Fruit fly (Drosophila melanogaster) whole organism, embryonic: Measurements from ENCODE around the gene CHOp24.

Experiments used
- C15 ChIP-seq: fragments of 200-800 bp; sonication (Bioruptor generic); IDR thresholded peaks from 3 replicates; pipeline ENCODE4 v1.3.6; 2022; ENCODE audit warnings: missing biosample characterization, missing genetic modification characterization
- CG12391 ChIP-seq: fragments of 200-800 bp; sonication (Bioruptor generic); optimal IDR thresholded peaks from 3 replicates; lab custom pipeline; 2018; ENCODE audit warnings: missing biosample characterization, mild to moderate bottlenecking, missing genetic modification characterization, moderate library complexity
- CG12942 ChIP-seq: fragments of 200-800 bp; sonication (Bioruptor generic); optimal IDR thresholded peaks from 3 replicates; lab custom pipeline; 2016; ENCODE audit warnings: missing biosample characterization, missing genetic modification characterization
- CG13894 ChIP-seq: fragments of 200-800 bp; sonication (Bioruptor generic); optimal IDR thresholded peaks from 3 replicates; lab custom pipeline; 2018; ENCODE audit warnings: missing biosample characterization, mild to moderate bottlenecking, missing genetic modification characterization, moderate library complexity
- CG14441 ChIP-seq: fragments of 200-800 bp; sonication (Bioruptor generic); IDR thresholded peaks from 2 replicates; pipeline ENCODE4 v1.3.6; 2022; ENCODE audit warnings: missing biosample characterization, missing genetic modification characterization
- CG14667 ChIP-seq: fragments of 200-800 bp; sonication (Bioruptor generic); IDR thresholded peaks from 2 replicates; pipeline ENCODE4 v1.3.6; 2022; ENCODE audit warnings: missing biosample characterization, missing genetic modification characterization
- CG1529 ChIP-seq: fragments of 200-800 bp; sonication (Bioruptor generic); optimal IDR thresholded peaks from 3 replicates; lab custom pipeline; 2018; ENCODE audit warnings: missing biosample characterization, missing genetic modification characterization
- CG15479 ChIP-seq: fragments of 200-800 bp; sonication (Bioruptor generic); optimal IDR thresholded peaks from 3 replicates; lab custom pipeline; 2019; ENCODE audit warnings: missing biosample characterization, mild to moderate bottlenecking, missing genetic modification characterization, moderate library complexity
- CG15696 ChIP-seq: fragments of 200-800 bp; sonication (Bioruptor generic); optimal IDR thresholded peaks from 2 replicates; lab custom pipeline; 2019; ENCODE audit warnings: missing biosample characterization, mild to moderate bottlenecking, missing genetic modification characterization, moderate library complexity
- CG16815 ChIP-seq: fragments of 200-800 bp; sonication (Bioruptor generic); optimal IDR thresholded peaks from 3 replicates; lab custom pipeline; 2017; ENCODE audit warnings: missing biosample characterization, mild to moderate bottlenecking, missing genetic modification characterization
- CG17186 ChIP-seq: fragments of 200-800 bp; sonication (Bioruptor generic); optimal IDR thresholded peaks from 3 replicates; lab custom pipeline; 2017; ENCODE audit warnings: missing biosample characterization, missing genetic modification reagents, missing genetic modification characterization
- CG1832 ChIP-seq: fragments of 200-800 bp; sonication (Bioruptor generic); optimal IDR thresholded peaks from 2 replicates; lab custom pipeline; 2017; ENCODE audit warnings: missing biosample characterization, mild to moderate bottlenecking, missing genetic modification characterization, inconsistent platforms
- CG18599 ChIP-seq: fragments of 200-800 bp; sonication (Bioruptor generic); optimal IDR thresholded peaks from 3 replicates; lab custom pipeline; 2017; ENCODE audit warnings: missing biosample characterization, missing genetic modification characterization, mild to moderate bottlenecking, moderate library complexity, missing genetic modification reagents
- CG2116 ChIP-seq: fragments of 200-800 bp; sonication (Bioruptor generic); optimal IDR thresholded peaks from 3 replicates; lab custom pipeline; 2018; ENCODE audit warnings: missing biosample characterization, mild to moderate bottlenecking, missing genetic modification characterization
- CG2129 ChIP-seq: fragments of 200-800 bp; sonication (Bioruptor generic); IDR thresholded peaks from 2 replicates; pipeline ENCODE4 v1.3.6; 2022; ENCODE audit warnings: missing biosample characterization, missing genetic modification characterization; ENCODE audit not compliant: partially characterized antibody
- CG31441 ChIP-seq: fragments of 200-800 bp; sonication (Bioruptor generic); IDR thresholded peaks from 2 replicates; pipeline ENCODE4 v1.3.6; 2022; ENCODE audit warnings: missing biosample characterization, missing genetic modification characterization
- CG34422 ChIP-seq: fragments of 200-800 bp; sonication (Bioruptor generic); IDR thresholded peaks from 3 replicates; pipeline ENCODE4 v1.3.6; 2022; ENCODE audit warnings: missing biosample characterization, missing genetic modification characterization
- CG3995 ChIP-seq: fragments of 200-800 bp; sonication (Bioruptor generic); optimal IDR thresholded peaks from 3 replicates; lab custom pipeline; 2016; ENCODE audit warnings: missing biosample characterization, missing genetic modification characterization
- CG4707 ChIP-seq: fragments of 200-800 bp; sonication (Bioruptor generic); optimal IDR thresholded peaks from 2 replicates; lab custom pipeline; 2018; ENCODE audit warnings: missing biosample characterization, mild to moderate bottlenecking, missing genetic modification characterization, moderate library complexity
- CG6254 ChIP-seq: fragments of 200-800 bp; sonication (Bioruptor generic); optimal IDR thresholded peaks from 3 replicates; lab custom pipeline; 2017; ENCODE audit warnings: mild to moderate bottlenecking, missing biosample characterization, missing genetic modification reagents, missing genetic modification characterization
- CG6689 ChIP-seq: fragments of 200-800 bp; sonication (Bioruptor generic); IDR thresholded peaks from 2 replicates; pipeline ENCODE4 v1.3.6; 2022; ENCODE audit warnings: missing biosample characterization, missing genetic modification characterization
- CG7556 ChIP-seq: fragments of 200-800 bp; sonication (Bioruptor generic); optimal IDR thresholded peaks from 2 replicates; lab custom pipeline; 2017; ENCODE audit warnings: missing biosample characterization, mild to moderate bottlenecking, missing genetic modification characterization
- CG7786 ChIP-seq: fragments of 200-800 bp; sonication (Bioruptor generic); optimal IDR thresholded peaks from 2 replicates; lab custom pipeline; 2016; ENCODE audit warnings: missing biosample characterization, missing genetic modification characterization
- Gsc ChIP-seq: fragments of 200-800 bp; sonication (Bioruptor generic); IDR thresholded peaks from 2 replicates; pipeline ENCODE4 v1.3.6; 2022; ENCODE audit warnings: missing biosample characterization, missing genetic modification characterization
- HmgD ChIP-seq: fragments of 200-800 bp; sonication (Bioruptor generic); optimal IDR thresholded peaks from 3 replicates; lab custom pipeline; 2016; ENCODE audit warnings: missing biosample characterization, missing genetic modification characterization
- Hr51 ChIP-seq, 2 experiments: fragments of 200-800 bp; sonication (Bioruptor generic); optimal IDR thresholded peaks; 2 replicates in 1 of 2; 3 replicates in 1 of 2; lab custom pipeline; 2016 to 2018; ENCODE audit warnings: missing biosample characterization in 2 of 2, missing genetic modification characterization in 2 of 2, mild to moderate bottlenecking in 1 of 2, moderate library complexity in 1 of 2
- MESR4 ChIP-seq: fragments of 200-800 bp; sonication (Bioruptor generic); optimal IDR thresholded peaks from 2 replicates; lab custom pipeline; 2018; ENCODE audit warnings: missing biosample characterization, mild to moderate bottlenecking, missing genetic modification characterization, moderate library complexity
- Nf-YB ChIP-seq: fragments of 200-800 bp; sonication (Bioruptor generic); optimal IDR thresholded peaks from 3 replicates; lab custom pipeline; 2019; ENCODE audit warnings: missing biosample characterization, mild to moderate bottlenecking, missing genetic modification characterization, moderate library complexity
- Trl ChIP-seq, 3 experiments: fragments of >200 bp in 2 of 3; fragments of 200-800 bp in 1 of 3; sonication (Bioruptor generic) in 1 of 3; optimal IDR thresholded peaks; 2 replicates in 1 of 3; 3 replicates in 2 of 3; lab custom pipeline; 2016 to 2017; ENCODE audit warnings: missing biosample characterization in 1 of 3, missing genetic modification characterization in 1 of 3
- Vsx1 ChIP-seq: fragments of 200-800 bp; sonication (Bioruptor generic); optimal IDR thresholded peaks from 2 replicates; lab custom pipeline; 2017; ENCODE audit warnings: missing biosample characterization, mild to moderate bottlenecking, missing genetic modification characterization, missing genetic modification reagents
- ab ChIP-seq: fragments of 200-800 bp; sonication (Bioruptor generic); optimal IDR thresholded peaks from 2 replicates; lab custom pipeline; 2016; ENCODE audit warnings: missing biosample characterization, missing genetic modification characterization
- dimm ChIP-seq: fragments of 200-800 bp; sonication (Bioruptor generic); IDR thresholded peaks from 2 replicates; pipeline ENCODE4 v1.3.6; 2022; ENCODE audit warnings: missing biosample characterization, missing genetic modification characterization
- exex ChIP-seq: fragments of 200-800 bp; sonication (Bioruptor generic); optimal IDR thresholded peaks from 4 replicates; lab custom pipeline; 2018; ENCODE audit warnings: missing biosample characterization, mild to moderate bottlenecking, missing genetic modification characterization, moderate library complexity
- gcm2 ChIP-seq: fragments of 200-800 bp; sonication (Bioruptor generic); optimal IDR thresholded peaks from 2 replicates; lab custom pipeline; 2016; ENCODE audit warnings: missing biosample characterization, missing genetic modification characterization
- inv ChIP-seq: fragments of 200-800 bp; sonication (Bioruptor generic); IDR thresholded peaks from 2 replicates; pipeline ENCODE4 v1.3.6; 2022; ENCODE audit warnings: missing biosample characterization, missing genetic modification characterization; ENCODE audit not compliant: partially characterized antibody
- jumu ChIP-seq: fragments of 200-800 bp; sonication (Bioruptor generic); optimal IDR thresholded peaks from 3 replicates; lab custom pipeline; 2016; ENCODE audit warnings: missing biosample characterization, missing genetic modification characterization
- lola ChIP-seq, 3 experiments: fragments of >200 bp in 2 of 3; fragments of 200-800 bp in 1 of 3; sonication (Bioruptor generic) in 1 of 3; optimal IDR thresholded peaks; 2 replicates each; lab custom pipeline; 2017 to 2019; ENCODE audit warnings: missing biosample characterization in 3 of 3, missing genetic modification characterization in 3 of 3, mild to moderate bottlenecking in 1 of 3, moderate library complexity in 1 of 3
- oc ChIP-seq: fragments of 200-800 bp; sonication (Bioruptor generic); optimal IDR thresholded peaks from 2 replicates; lab custom pipeline; 2018; ENCODE audit warnings: missing biosample characterization, mild to moderate bottlenecking, missing genetic modification characterization, moderate library complexity
- odd ChIP-seq: fragments of 200-800 bp; sonication (Bioruptor generic); optimal IDR thresholded peaks from 2 replicates; lab custom pipeline; 2017; ENCODE audit warnings: missing biosample characterization, mild to moderate bottlenecking, missing genetic modification characterization
- org-1 ChIP-seq: fragments of 200-800 bp; sonication (Bioruptor generic); optimal IDR thresholded peaks from 2 replicates; lab custom pipeline; 2017; ENCODE audit warnings: missing biosample characterization, missing genetic modification characterization
- pb ChIP-seq: fragments of 200-800 bp; sonication (Bioruptor generic); optimal IDR thresholded peaks from 3 replicates; lab custom pipeline; 2016; ENCODE audit warnings: missing biosample characterization, missing genetic modification characterization
- row ChIP-seq: fragments of 200-800 bp; sonication (Bioruptor generic); IDR thresholded peaks from 3 replicates; pipeline ENCODE4 v1.3.6; 2022; ENCODE audit warnings: missing biosample characterization, missing genetic modification characterization
- salm ChIP-seq: fragments of 200-800 bp; sonication (Bioruptor generic); optimal IDR thresholded peaks from 2 replicates; lab custom pipeline; 2018; ENCODE audit warnings: missing biosample characterization, mild to moderate bottlenecking, missing genetic modification characterization
- sc ChIP-seq, 3 experiments: fragments of >200 bp in 2 of 3; fragments of 200-800 bp in 1 of 3; sonication (Bioruptor generic) in 1 of 3; optimal IDR thresholded peaks; 2 replicates in 2 of 3; 3 replicates in 1 of 3; lab custom pipeline; 2017; ENCODE audit warnings: mild to moderate bottlenecking in 1 of 3, missing biosample characterization in 1 of 3, missing genetic modification characterization in 1 of 3, missing genetic modification reagents in 1 of 3
- schlank ChIP-seq: fragments of 200-800 bp; sonication (Bioruptor generic); optimal IDR thresholded peaks from 2 replicates; lab custom pipeline; 2018; ENCODE audit warnings: missing biosample characterization, mild to moderate bottlenecking, missing genetic modification characterization
- sd ChIP-seq: fragments of 200-800 bp; sonication (Bioruptor generic); optimal IDR thresholded peaks from 3 replicates; lab custom pipeline; 2018; ENCODE audit warnings: missing biosample characterization, mild to moderate bottlenecking, missing genetic modification characterization, moderate library complexity
- unpg ChIP-seq: fragments of 200-800 bp; sonication (Bioruptor generic); optimal IDR thresholded peaks from 3 replicates; lab custom pipeline; 2018; ENCODE audit warnings: missing biosample characterization, mild to moderate bottlenecking, missing genetic modification characterization, moderate library complexity
- wek ChIP-seq: fragments of 200-800 bp; sonication (Bioruptor generic); optimal IDR thresholded peaks from 3 replicates; lab custom pipeline; 2018; ENCODE audit warnings: missing biosample characterization, mild to moderate bottlenecking, missing genetic modification characterization, moderate library complexity
- yki ChIP-seq: fragments of >200 bp; optimal IDR thresholded peaks from 3 replicates; lab custom pipeline; 2018

Gene CHOp24

DNA sequence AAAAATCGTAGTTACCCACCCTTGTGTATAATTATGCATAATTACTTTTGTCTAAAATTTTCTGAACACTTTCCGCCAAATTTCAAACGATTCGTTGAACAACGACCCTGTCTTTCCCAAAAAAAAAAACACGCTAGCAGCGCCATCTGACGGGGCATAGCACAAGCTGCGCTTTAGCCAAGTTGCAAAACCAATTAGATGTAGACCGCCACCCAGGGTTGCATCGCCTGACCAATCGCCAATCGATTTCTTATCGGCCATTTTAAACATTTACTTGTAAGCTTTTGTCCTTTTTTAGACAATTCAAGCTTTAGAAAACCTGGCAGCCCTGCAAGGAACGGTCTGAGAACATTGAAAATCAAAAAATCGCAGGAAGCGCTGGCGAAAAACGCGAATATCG is 10.8 kb upstream of the CHOp24 start, which contains the start of gene CG3556 (continued):
- TF ChIP-seq lola (GFP tag; optimal IDR thresholded peaks at IDR 0.05; lab: Kevin White, UChicago) (no peak), org-1 (GFP tag; lab: Kevin White, UChicago) (peak; percentile 7), unpg (GFP tag; lab: Kevin White, UChicago) (no peak), CG14667 (GFP tag; lab: Robert Waterston, UW) (peak; percentile 37; the same call in 1 of the 2 replicates), MESR4 (GFP tag; lab: Kevin White, UChicago) (no peak), CG15696 (peak; percentile 3), CG6254 (GFP tag; lab: Kevin White, UChicago) (no peak), Vsx1 (GFP tag; lab: Kevin White, UChicago) (no peak), CG18599 (GFP tag; lab: Kevin White, UChicago) (no peak), CG12391 (tag; lab: Kevin White, UChicago) (peak; percentile 44), C15 (no peak), CG34422 (GFP tag; lab: Robert Waterston, UW) (peak; percentile 30; the same call in 1 of the 3 replicates), schlank (tag; lab: Kevin White, UChicago) (no peak), CG1832 (no peak), CG6689 (GFP tag; lab: Robert Waterston, UW) (no peak), sc (optimal IDR thresholded peaks at IDR 0.05; lab: Kevin White, UChicago) (no peak), sc (GFP tag; optimal IDR thresholded peaks at IDR 0.05; lab: Kevin White, UChicago) (no peak), CG3995 (GFP tag; lab: Kevin White, UChicago) (no peak), ab (GFP tag; lab: Kevin White, UChicago) (no peak), dimm (GFP tag; lab: Robert Waterston, UW) (no peak), HmgD (GFP tag; lab: Kevin White, UChicago) (peak; percentile 53), CG16815 (no peak), oc (tag; lab: Kevin White, UChicago) (no peak), Nf-YB (GFP tag; lab: Kevin White, UChicago) (peak; percentile 22), sd (tag; lab: Kevin White, UChicago) (no peak), inv (GFP tag; lab: Robert Waterston, UW) (peak; percentile 38; the same call in 1 of the 2 replicates), yki (lab: Kevin White, UChicago) (no peak), CG31441 (GFP tag; lab: Robert Waterston, UW) (no peak), jumu (GFP tag; lab: Kevin White, UChicago) (peak; percentile 17), CG1529 (GFP tag; lab: Kevin White, UChicago) (no peak), CG14441 (GFP tag; lab: Robert Waterston, UW) (peak; percentile 66), CG2129 (GFP tag; lab: Robert Waterston, UW) (no peak), CG4707 (GFP tag; lab: Kevin White, UChicago) (no peak), CG13894 (tag; lab: Kevin White, UChicago) (no peak), CG15479 (no peak), Gsc (GFP tag; lab: Robert Waterston, UW) (no peak), Hr51 (GFP tag; optimal IDR thresholded peaks at IDR 0.05; lab: Kevin White, UChicago) (peak in 1 of 2 experiments; percentile 28), pb (GFP tag; lab: Kevin White, UChicago) (no peak), CG17186 (GFP tag; lab: Kevin White, UChicago) (peak; percentile 19), odd (GFP tag; lab: Kevin White, UChicago) (no peak), CG7556 (GFP tag; lab: Kevin White, UChicago) (no peak), gcm2 (GFP tag; lab: Kevin White, UChicago) (no peak), CG12942 (peak; percentile 8), salm (tag; lab: Kevin White, UChicago) (no peak), wek (no peak), exex (tag; lab: Kevin White, UChicago) (no peak), row (GFP tag; lab: Robert Waterston, UW) (peak; percentile 37; the same call in 2 of the 3 replicates), CG7786 (GFP tag; lab: Kevin White, UChicago) (no peak), Trl (optimal IDR thresholded peaks at IDR 0.05; lab: Kevin White, UChicago) (no peak), Trl (GFP tag; optimal IDR thresholded peaks at IDR 0.05; lab: Kevin White, UChicago) (peak; percentile 44), CG2116 (GFP tag; lab: Kevin White, UChicago) (peak; percentile 99)
